Fruit fly (Drosophila melanogaster) whole organism, wandering third instar larva: ENCODE data around the gene CG6441.

Source experiments
- Abd-B ChIP-seq: fragments of >200 bp; optimal IDR thresholded peaks from 2 replicates; lab custom pipeline; 2017; ENCODE audit warnings: missing biosample characterization, missing genetic modification characterization
- Hnf4 ChIP-seq: fragments of 200-800 bp; sonication (Bioruptor generic); optimal IDR thresholded peaks from 2 replicates; lab custom pipeline; 2016; ENCODE audit warnings: missing biosample characterization, mild to moderate bottlenecking, missing genetic modification characterization
- Hr83 ChIP-seq: fragments of 200-300 bp; sonication (Bioruptor generic); optimal IDR thresholded peaks from 2 replicates; lab custom pipeline; 2016; ENCODE audit warnings: missing biosample characterization, mild to moderate bottlenecking, missing genetic modification characterization, moderate library complexity; ENCODE audit not compliant: poor library complexity, severe bottlenecking
- fru ChIP-seq: fragments of 200-800 bp; sonication (Bioruptor generic); optimal IDR thresholded peaks from 3 replicates; lab custom pipeline; 2016; ENCODE audit warnings: missing biosample characterization, mild to moderate bottlenecking, missing genetic modification characterization
- h ChIP-seq: fragments of 200-800 bp; sonication (Bioruptor generic); optimal IDR thresholded peaks from 3 replicates; lab custom pipeline; 2016; ENCODE audit warnings: missing biosample characterization, mild to moderate bottlenecking, missing genetic modification characterization

DNA sequence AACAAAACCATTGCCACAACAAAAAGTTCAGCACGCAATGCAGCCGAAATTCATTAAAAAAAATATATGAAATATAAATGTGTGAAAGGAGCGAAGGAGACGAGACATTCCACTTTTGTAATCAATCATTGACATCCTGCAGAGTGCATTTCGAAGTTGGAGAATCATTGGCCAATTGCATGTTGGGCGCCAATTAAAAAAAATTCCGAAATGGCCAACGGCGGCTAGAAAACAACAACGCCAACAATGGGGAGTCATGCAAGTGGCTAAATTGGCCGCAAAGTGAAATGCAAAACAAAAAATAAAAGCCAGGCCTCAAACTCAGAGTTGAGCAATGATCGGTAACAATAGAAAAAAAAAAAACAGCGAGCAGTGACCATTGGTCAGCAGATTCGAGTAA, 34.0 kb downstream of the CG6441 start:
- TF ChIP-seq fru (GFP tag; lab: Kevin White, UChicago) (no peak), Abd-B (no peak), Hnf4 (GFP tag; lab: Kevin White, UChicago) (no peak), Hr83 (GFP tag; lab: Kevin White, UChicago) (no peak), h (GFP tag; lab: Kevin White, UChicago) (no peak)
